Worm (Caenorhabditis elegans): ENCODE measurements around the gene F59B10.3.

DNA sequence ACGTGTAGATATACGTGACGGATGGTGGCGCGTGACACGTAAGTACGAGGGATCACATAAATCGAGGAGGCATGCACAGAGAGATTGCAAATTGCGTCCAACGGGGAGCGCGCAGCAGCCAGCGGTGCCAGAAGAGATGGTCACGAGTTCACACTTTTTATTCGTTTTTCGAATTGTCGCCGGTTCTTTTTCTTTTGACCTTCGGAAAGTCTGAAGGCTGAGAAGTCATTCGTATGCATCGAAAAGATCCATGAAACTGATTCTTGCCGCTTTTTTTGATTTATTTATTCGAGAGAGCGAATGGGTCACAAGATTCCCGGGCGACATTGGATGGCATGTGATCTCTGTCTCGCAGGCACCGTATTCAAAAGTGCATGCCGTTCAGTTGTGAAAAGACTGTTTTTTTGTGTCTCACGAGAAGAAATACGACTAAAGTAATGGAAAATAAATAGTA, 48.6 kb downstream of the F59B10.3 start:
- TF ChIP-seq mep-1 (tag; optimal IDR thresholded peaks at IDR 0.05) (no peak), pha-4 (tag; optimal IDR thresholded peaks at IDR 0.05) (no peak), mab-5 (tag; optimal IDR thresholded peaks at IDR 0.05) (no peak), nhr-76 (tag; optimal IDR thresholded peaks at IDR 0.05) (no peak), snpc-4 (tag; optimal IDR thresholded peaks at IDR 0.05) (no peak), ces-1 (GFP tag; optimal IDR thresholded peaks at IDR 0.05) (no peak), ztf-11 (tag; optimal IDR thresholded peaks at IDR 0.05) (no peak), unc-62 (GFP tag; optimal IDR thresholded peaks at IDR 0.05) (no peak), hlh-1 (tag; optimal IDR thresholded peaks at IDR 0.05) (no peak)
